Worm (Caenorhabditis elegans) whole organism, young adult: Measurements from ENCODE around the gene F41G3.6.

Experiments used
- B0035.1 ChIP-seq: sonication (generic microtip); optimal IDR thresholded peaks from 2 replicates; lab custom pipeline; 2016; ENCODE audit warnings: missing genetic modification characterization, mild to moderate bottlenecking, missing compliant biosample characterization, missing genotype, missing genetic modification reagents
- C17E4.6 ChIP-seq: fragments of 200-800 bp; sonication (Bioruptor generic); IDR thresholded peaks from 2 replicates; pipeline ENCODE4 v1.3.6; 2022; ENCODE audit warnings: missing genetic modification reagents, missing genetic modification characterization, missing compliant biosample characterization
- F22D6.2 ChIP-seq: sonication (generic microtip); optimal IDR thresholded peaks from 2 replicates; lab custom pipeline; 2016; ENCODE audit warnings: mild to moderate bottlenecking, missing genetic modification characterization, missing compliant biosample characterization
- F23B12.7 ChIP-seq: sonication (generic microtip); optimal IDR thresholded peaks from 2 replicates; lab custom pipeline; 2017; ENCODE audit warnings: missing genetic modification characterization, mild to moderate bottlenecking, missing compliant biosample characterization, antibody characterized with exemption, moderate library complexity; ENCODE audit not compliant: insufficient read depth
- F49E8.2 ChIP-seq: sonication (generic microtip); optimal IDR thresholded peaks from 3 replicates; lab custom pipeline; 2017; ENCODE audit warnings: missing genetic modification characterization, mild to moderate bottlenecking, missing compliant biosample characterization, antibody characterized with exemption, moderate library complexity; ENCODE audit not compliant: insufficient read depth
- F55B11.4 ChIP-seq: sonication (generic microtip); optimal IDR thresholded peaks from 2 replicates; lab custom pipeline; 2016; ENCODE audit warnings: missing compliant biosample characterization, missing genetic modification characterization, borderline replicate concordance; ENCODE audit not compliant: insufficient read depth
- F57C9.4 ChIP-seq: sonication (generic microtip); optimal IDR thresholded peaks from 2 replicates; lab custom pipeline; 2017; ENCODE audit warnings: mild to moderate bottlenecking, missing genetic modification characterization, missing compliant biosample characterization
- Y67H2A.10 ChIP-seq: fragments of 200-800 bp; sonication (Bioruptor generic); conservative IDR thresholded peaks from 2 replicates; pipeline ENCODE4 v1.3.6; 2022; ENCODE audit warnings: missing genetic modification reagents, missing genetic modification characterization, missing compliant biosample characterization
- Y95B8A.8 ChIP-seq: fragments of 200-800 bp; sonication (Bioruptor generic); IDR thresholded peaks from 2 replicates; pipeline ENCODE4 v1.3.6; 2022; ENCODE audit warnings: missing genetic modification reagents, missing genetic modification characterization, missing compliant biosample characterization
- ZK185.1 ChIP-seq: sonication (generic microtip); optimal IDR thresholded peaks from 2 replicates; lab custom pipeline; 2016; ENCODE audit warnings: mild to moderate bottlenecking, missing genetic modification characterization, missing compliant biosample characterization; ENCODE audit not compliant: poor library complexity, severe bottlenecking
- akir-1 ChIP-seq: fragments of 200-800 bp; sonication (Bioruptor generic); optimal IDR thresholded peaks from 2 replicates; lab custom pipeline; 2018; ENCODE audit warnings: mild to moderate bottlenecking, missing genetic modification characterization, moderate library complexity, missing compliant biosample characterization
- aptf-2 ChIP-seq: fragments of 200-800 bp; sonication (Bioruptor generic); conservative IDR thresholded peaks from 2 replicates; pipeline ENCODE4 v1.3.6; 2022; ENCODE audit warnings: missing genetic modification reagents, missing genetic modification characterization, missing compliant biosample characterization
- atf-7 ChIP-seq: sonication (generic microtip); optimal IDR thresholded peaks from 2 replicates; lab custom pipeline; 2017; ENCODE audit warnings: mild to moderate bottlenecking, missing genetic modification characterization, missing compliant biosample characterization
- cebp-1 ChIP-seq, 2 experiments: fragments of 200-800 bp in 1 of 2; sonication (Bioruptor generic) in 1 of 2; sonication (generic microtip) in 1 of 2; IDR thresholded peaks in 1 of 2; optimal IDR thresholded peaks in 1 of 2; 2 replicates each; pipeline versions ENCODE4 v1.3.6 to Lab custom; 2017 to 2022; ENCODE audit warnings: missing compliant biosample characterization in 2 of 2, missing genetic modification characterization in 2 of 2, mild to moderate bottlenecking in 1 of 2, missing genetic modification reagents in 1 of 2, moderate library complexity in 1 of 2
- ceh-100 ChIP-seq: fragments of 200-800 bp; sonication (Bioruptor generic); IDR thresholded peaks from 2 replicates; pipeline ENCODE4 v1.3.6; 2022; ENCODE audit warnings: missing genetic modification reagents, missing genetic modification characterization, missing compliant biosample characterization
- ceh-58 ChIP-seq: fragments of 200-800 bp; sonication (Bioruptor generic); IDR thresholded peaks from 2 replicates; pipeline ENCODE4 v1.3.6; 2022; ENCODE audit warnings: missing genetic modification characterization, missing compliant biosample characterization
- dpl-1 ChIP-seq: fragments of 150-350 bp; optimal IDR thresholded peaks from 2 replicates; lab custom pipeline; 2014; ENCODE audit warnings: missing biosample characterization, missing genetic modification reagents, missing genetic modification characterization
- egl-44 ChIP-seq: fragments of 200-800 bp; sonication (Bioruptor generic); IDR thresholded peaks from 2 replicates; pipeline ENCODE4 v1.3.6; 2022; ENCODE audit warnings: missing genetic modification reagents, missing genetic modification characterization, missing compliant biosample characterization
- ekl-4 ChIP-seq: fragments of 200-800 bp; sonication (Bioruptor generic); IDR thresholded peaks from 2 replicates; pipeline ENCODE4 v1.3.6; 2022; ENCODE audit warnings: missing genetic modification reagents, missing genetic modification characterization, missing compliant biosample characterization
- ets-4 ChIP-seq: fragments of 200-800 bp; sonication (Bioruptor generic); optimal IDR thresholded peaks from 2 replicates; lab custom pipeline; 2018; ENCODE audit warnings: mild to moderate bottlenecking, missing genetic modification characterization, missing compliant biosample characterization
- gei-17 ChIP-seq: fragments of 200-800 bp; sonication (Bioruptor generic); optimal IDR thresholded peaks from 2 replicates; lab custom pipeline; 2018; ENCODE audit warnings: mild to moderate bottlenecking, missing genetic modification characterization, missing compliant biosample characterization
- hlh-12 ChIP-seq: sonication (generic microtip); optimal IDR thresholded peaks from 2 replicates; lab custom pipeline; 2016; ENCODE audit warnings: missing genetic modification characterization, missing compliant biosample characterization
- hrde-1 ChIP-seq: sonication (generic microtip); optimal IDR thresholded peaks from 2 replicates; lab custom pipeline; 2016; ENCODE audit warnings: missing genetic modification characterization, mild to moderate bottlenecking, missing compliant biosample characterization, moderate library complexity, missing genotype, missing genetic modification reagents, borderline replicate concordance
- lin-54 ChIP-seq: fragments of 200-800 bp; sonication (Bioruptor generic); optimal IDR thresholded peaks from 2 replicates; lab custom pipeline; 2018; ENCODE audit warnings: mild to moderate bottlenecking, missing genetic modification characterization, missing compliant biosample characterization
- lir-1 ChIP-seq: fragments of 200-800 bp; sonication (Bioruptor generic); conservative IDR thresholded peaks from 2 replicates; pipeline ENCODE4 v1.3.6; 2022; ENCODE audit warnings: missing genetic modification reagents, missing genetic modification characterization, missing compliant biosample characterization
- lsy-27 ChIP-seq: sonication (generic microtip); optimal IDR thresholded peaks from 2 replicates; lab custom pipeline; 2017; ENCODE audit warnings: missing genetic modification characterization, mild to moderate bottlenecking, missing compliant biosample characterization, antibody characterized with exemption, missing genotype, borderline replicate concordance; ENCODE audit not compliant: insufficient read depth
- madf-6 ChIP-seq: fragments of 200-800 bp; sonication (Bioruptor generic); IDR thresholded peaks from 2 replicates; pipeline ENCODE4 v1.3.6; 2022; ENCODE audit warnings: missing genetic modification reagents, missing genetic modification characterization, missing compliant biosample characterization
- mcd-1 ChIP-seq: fragments of 200-800 bp; sonication (Bioruptor generic); IDR thresholded peaks from 2 replicates; pipeline ENCODE4 v1.3.6; 2022; ENCODE audit warnings: missing genetic modification reagents, missing genetic modification characterization, missing compliant biosample characterization
- mel-28 ChIP-seq: sonication (generic microtip); optimal IDR thresholded peaks from 2 replicates; lab custom pipeline; 2016; ENCODE audit warnings: borderline replicate concordance, mild to moderate bottlenecking, missing genetic modification characterization, missing compliant biosample characterization
- mxl-1 ChIP-seq: sonication (generic microtip); optimal IDR thresholded peaks from 2 replicates; lab custom pipeline; 2016; ENCODE audit warnings: missing genetic modification characterization, missing compliant biosample characterization
- nfya-2 ChIP-seq: fragments of 200-800 bp; sonication (Bioruptor generic); IDR thresholded peaks from 2 replicates; pipeline ENCODE4 v1.3.6; 2022; ENCODE audit warnings: missing genetic modification reagents, missing genetic modification characterization, missing compliant biosample characterization
- nhr-120 ChIP-seq: fragments of 200-800 bp; sonication (Bioruptor generic); IDR thresholded peaks from 2 replicates; pipeline ENCODE4 v1.3.6; 2022; ENCODE audit warnings: missing genetic modification characterization, missing compliant biosample characterization
- nhr-80 ChIP-seq: sonication (generic microtip); optimal IDR thresholded peaks from 2 replicates; lab custom pipeline; 2016; ENCODE audit warnings: missing genetic modification characterization, missing compliant biosample characterization
- pha-4 ChIP-seq: fragments of 150-350 bp; sonication (generic microtip); optimal IDR thresholded peaks from 2 replicates; lab custom pipeline; 2014; ENCODE audit warnings: missing biosample characterization, missing genetic modification reagents, missing genetic modification characterization
- sea-2 ChIP-seq: fragments of 200-800 bp; sonication (Bioruptor generic); IDR thresholded peaks from 2 replicates; pipeline ENCODE4 v1.3.6; 2022; ENCODE audit warnings: missing genetic modification characterization, missing compliant biosample characterization
- unc-62 ChIP-seq: fragments of 150-350 bp; optimal IDR thresholded peaks from 2 replicates; lab custom pipeline; 2014; ENCODE audit warnings: missing biosample characterization, missing genetic modification reagents, missing genetic modification characterization
- zim-3 ChIP-seq: sonication (generic microtip); optimal IDR thresholded peaks from 2 replicates; lab custom pipeline; 2017; ENCODE audit warnings: mild to moderate bottlenecking, missing genetic modification characterization, moderate library complexity, missing compliant biosample characterization
- ztf-18 ChIP-seq: sonication (generic microtip); optimal IDR thresholded peaks from 2 replicates; lab custom pipeline; 2016; ENCODE audit warnings: missing genotype, mild to moderate bottlenecking, missing genetic modification characterization, missing compliant biosample characterization
- ztf-22 ChIP-seq: fragments of 200-800 bp; sonication (Bioruptor generic); optimal IDR thresholded peaks from 2 replicates; lab custom pipeline; 2018; ENCODE audit warnings: mild to moderate bottlenecking, missing genetic modification characterization, moderate library complexity, missing compliant biosample characterization
- ztf-25 ChIP-seq: fragments of 200-800 bp; sonication (Bioruptor generic); IDR thresholded peaks from 2 replicates; pipeline ENCODE4 v1.3.6; 2022; ENCODE audit warnings: missing genetic modification reagents, missing genetic modification characterization, missing compliant biosample characterization
- ztf-3 ChIP-seq: fragments of 200-800 bp; sonication (Bioruptor generic); optimal IDR thresholded peaks from 2 replicates; lab custom pipeline; 2018; ENCODE audit warnings: mild to moderate bottlenecking, missing genetic modification characterization, missing compliant biosample characterization

Gene F41G3.6

ce11 chrII:6701497-6701896, 41.2 kb upstream of the F41G3.6 start, which contains the start of gene C18H9.6:
TSS of gene C18H9.6 (minus strand) at chrII:6701625.
- TF ChIP-seq cebp-1 (GFP tag; IDR thresholded peaks at IDR 0.05; lab: Robert Waterston, UW) (no peak), cebp-1 (tag; optimal IDR thresholded peaks at IDR 0.05; lab: Kevin White, UChicago) (no peak), F22D6.2 (no peak), nfya-2 (GFP tag; lab: Robert Waterston, UW) (no peak), atf-7 (tag; lab: Kevin White, UChicago) (peak; percentile 30), sea-2 (GFP tag; lab: Robert Waterston, UW) (no peak), F49E8.2 (tag; lab: Kevin White, UChicago) (no peak), pha-4 (no peak), ztf-18 (no peak), Y67H2A.10 (GFP tag; lab: Robert Waterston, UW) (no peak), ceh-58 (GFP tag; lab: Robert Waterston, UW) (no peak), nhr-120 (no peak), aptf-2 (GFP tag; lab: Robert Waterston, UW) (no peak), ekl-4 (GFP tag; lab: Robert Waterston, UW) (no peak), ets-4 (GFP tag; lab: Kevin White, UChicago) (peak; percentile 19), unc-62 (GFP tag; lab: Kevin White, UChicago) (no peak), ztf-25 (GFP tag; lab: Robert Waterston, UW) (no peak), Y95B8A.8 (GFP tag; lab: Robert Waterston, UW) (no peak), lsy-27 (tag; lab: Kevin White, UChicago) (no peak), madf-6 (GFP tag; lab: Robert Waterston, UW) (no peak), F55B11.4 (tag; lab: Kevin White, UChicago) (no peak), lir-1 (GFP tag; lab: Robert Waterston, UW) (no peak), nhr-80 (tag; lab: Kevin White, UChicago) (peak; percentile 86), lin-54 (GFP tag; lab: Kevin White, UChicago) (no peak), egl-44 (GFP tag; lab: Robert Waterston, UW) (no peak), ceh-100 (GFP tag; lab: Robert Waterston, UW) (no peak), hrde-1 (tag; lab: Kevin White, UChicago) (no peak), C17E4.6 (no peak), hlh-12 (no peak), gei-17 (GFP tag; lab: Kevin White, UChicago) (no peak), ztf-3 (no peak), dpl-1 (GFP tag; lab: Kevin White, UChicago) (no peak), zim-3 (tag; lab: Kevin White, UChicago) (no peak), ZK185.1 (tag; lab: Kevin White, UChicago) (no peak), B0035.1 (no peak), akir-1 (GFP tag; lab: Kevin White, UChicago) (no peak), ztf-22 (GFP tag; lab: Kevin White, UChicago) (peak; percentile 30)

DNA sequence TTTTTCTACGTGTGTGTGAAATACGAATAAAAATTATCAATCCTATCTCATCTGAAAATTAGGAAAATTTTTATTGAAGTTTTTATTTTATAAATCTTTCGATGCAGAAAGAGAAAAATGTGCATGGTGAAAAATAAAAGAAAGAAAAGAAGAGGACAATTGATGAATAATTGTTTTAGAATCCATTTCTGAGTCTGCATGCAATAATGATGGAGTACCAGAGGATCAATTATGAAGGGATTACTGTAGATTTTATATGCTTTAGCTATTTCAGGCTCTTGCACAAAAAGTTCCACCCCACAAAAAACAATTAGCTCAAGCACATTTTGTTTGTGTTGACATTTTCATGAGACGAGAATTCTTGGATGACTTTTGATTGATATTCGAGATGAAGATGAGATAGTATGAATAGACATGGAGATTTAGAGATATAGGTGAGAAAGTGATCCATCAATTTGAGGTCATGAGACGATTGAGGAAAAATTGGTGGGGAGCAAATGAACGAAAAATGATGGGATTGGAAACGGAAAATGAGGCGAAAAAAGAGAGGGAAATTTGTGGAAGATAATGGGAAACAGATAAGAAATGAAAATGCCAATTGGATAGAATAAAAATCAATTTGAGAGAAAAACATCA, 37.0 kb upstream of the F41G3.6 start, which contains the start of gene rpy-1:
Gene rpy-1, minus strand, starts transcription at position 51 of the 636 bp plus-strand sequence.
- TF ChIP-seq mcd-1 (no peak), dpl-1 (GFP tag; lab: Kevin White, UChicago) (no peak), F55B11.4 (tag; lab: Kevin White, UChicago) (no peak), mel-28 (tag; lab: Kevin White, UChicago) (no peak), egl-44 (GFP tag; lab: Robert Waterston, UW) (no peak), mxl-1 (no peak), F57C9.4 (tag; lab: Kevin White, UChicago) (no peak), F23B12.7 (tag; lab: Kevin White, UChicago) (no peak), nfya-2 (GFP tag; lab: Robert Waterston, UW) (no peak)
